Worm (Caenorhabditis elegans) whole organism, late embryonic: Measurements from ENCODE around the gene dmd-4.

Source experiments
- T23F11.4 ChIP-seq: fragments of 200-800 bp; sonication (Bioruptor generic); optimal IDR thresholded peaks from 2 replicates; lab custom pipeline; 2018; ENCODE audit warnings: mild to moderate bottlenecking, missing genetic modification characterization, missing compliant biosample characterization
- ceh-30 ChIP-seq: fragments of 150-350 bp; optimal IDR thresholded peaks from 2 replicates; lab custom pipeline; 2014; ENCODE audit warnings: missing biosample characterization, missing genetic modification characterization
- ceh-31 ChIP-seq: sonication (generic microtip); optimal IDR thresholded peaks from 2 replicates; lab custom pipeline; 2016; ENCODE audit warnings: missing genetic modification characterization, missing compliant biosample characterization
- ceh-34 ChIP-seq: sonication (generic microtip); optimal IDR thresholded peaks from 2 replicates; lab custom pipeline; 2016; ENCODE audit warnings: mild to moderate bottlenecking, missing genetic modification characterization, missing compliant biosample characterization
- hlh-13 ChIP-seq: fragments of 200-800 bp; sonication (Bioruptor generic); optimal IDR thresholded peaks from 2 replicates; lab custom pipeline; 2018; ENCODE audit warnings: mild to moderate bottlenecking, missing genetic modification characterization, missing compliant biosample characterization
- hlh-6 ChIP-seq: sonication (generic microtip); optimal IDR thresholded peaks from 2 replicates; lab custom pipeline; 2016; ENCODE audit warnings: missing genotype, missing genetic modification characterization, missing compliant biosample characterization
- nfya-1 ChIP-seq: sonication (generic microtip); optimal IDR thresholded peaks from 2 replicates; lab custom pipeline; 2017; ENCODE audit warnings: missing genetic modification characterization, mild to moderate bottlenecking, missing compliant biosample characterization, antibody characterized with exemption, moderate library complexity
- pqm-1 ChIP-seq: sonication (generic microtip); optimal IDR thresholded peaks from 2 replicates; lab custom pipeline; 2016; ENCODE audit warnings: missing genetic modification characterization, missing compliant biosample characterization
- unc-3 ChIP-seq, 2 experiments: fragments of 200-800 bp in 1 of 2; sonication (Bioruptor generic) in 1 of 2; sonication (generic microtip) in 1 of 2; conservative IDR thresholded peaks in 1 of 2; optimal IDR thresholded peaks in 1 of 2; 2 replicates each; pipeline versions ENCODE4 v1.3.6 to Lab custom; 2016 to 2022; ENCODE audit warnings: missing compliant biosample characterization in 2 of 2, missing genetic modification characterization in 2 of 2, missing genetic modification reagents in 1 of 2
- unc-55 ChIP-seq: sonication (generic microtip); optimal IDR thresholded peaks from 2 replicates; lab custom pipeline; 2017; ENCODE audit warnings: missing biosample characterization, missing genetic modification reagents, missing genetic modification characterization

DNA sequence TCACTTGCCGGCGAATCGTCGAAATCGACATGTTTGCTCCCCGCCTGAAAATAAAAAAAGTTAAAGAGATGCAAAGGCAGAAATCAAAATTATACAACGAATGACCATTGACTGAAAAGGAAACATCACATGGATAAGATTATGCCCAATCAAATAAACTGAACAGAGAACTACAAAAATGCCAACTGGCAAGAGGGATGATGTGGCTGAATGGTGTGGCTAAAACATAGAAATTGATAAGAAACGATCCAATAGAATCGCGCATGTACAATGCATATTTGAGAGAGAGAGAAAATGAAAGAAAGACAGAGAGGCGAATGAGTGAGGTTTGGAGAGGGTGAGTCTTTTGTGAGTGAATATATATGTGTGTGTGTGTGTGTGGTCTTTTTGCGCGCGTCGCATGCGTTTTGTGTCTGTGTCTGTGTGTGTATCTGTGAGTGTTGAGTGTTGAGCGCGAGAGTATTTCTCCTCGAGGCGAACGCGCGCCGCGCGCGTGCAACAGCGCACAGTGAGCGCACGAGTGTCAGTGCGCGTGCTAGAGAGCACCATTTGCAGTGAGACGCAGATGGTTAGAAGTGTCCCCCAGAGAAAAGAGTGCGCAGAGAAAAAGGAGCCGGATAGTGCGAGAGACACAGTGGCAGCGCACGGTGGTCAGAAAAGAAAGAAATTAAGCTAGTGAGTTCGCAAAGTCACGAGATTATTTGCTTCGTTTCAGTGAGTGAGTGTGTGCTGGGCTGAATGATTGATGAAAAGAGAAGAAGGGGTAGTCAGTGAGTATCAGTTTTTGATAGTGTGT lies 43.0 kb downstream of the dmd-4 start, which contains the start of gene epn-1:
- TF ChIP-seq ceh-34 (peak; percentile 96), hlh-6 (tag; lab: Kevin White, UChicago) (peak; percentile 59), pqm-1 (peak; percentile 88), unc-3 (GFP tag; conservative IDR thresholded peaks at IDR 0.05; lab: Robert Waterston, UW) (no peak), unc-3 (tag; optimal IDR thresholded peaks at IDR 0.05; lab: Kevin White, UChicago) (peak; percentile 72), T23F11.4 (GFP tag; lab: Kevin White, UChicago) (peak; percentile 53), nfya-1 (tag; lab: Kevin White, UChicago) (peak; percentile 91), hlh-13 (GFP tag; lab: Kevin White, UChicago) (no peak), ceh-31 (peak; percentile 96), ceh-30 (tag; lab: Kevin White, UChicago) (no peak), unc-55 (peak; percentile 89)
